Worm (Caenorhabditis elegans) whole organism, early embryonic: ENCODE data around the gene ZK632.2.

Experiments
- F13C5.2 ChIP-seq: sonication (generic microtip); optimal IDR thresholded peaks from 2 replicates; lab custom pipeline; 2017; ENCODE audit warnings: mild to moderate bottlenecking, missing genetic modification characterization, inconsistent platforms, missing compliant biosample characterization
- ama-1 ChIP-seq: fragments of 150-350 bp; optimal IDR thresholded peaks from 2 replicates; lab custom pipeline; 2014
- ceh-13 ChIP-seq: fragments of 200-800 bp; sonication (Bioruptor generic); optimal IDR thresholded peaks from 2 replicates; lab custom pipeline; 2018; ENCODE audit warnings: mild to moderate bottlenecking, missing genetic modification characterization, missing compliant biosample characterization
- flt-1 ChIP-seq: fragments of 200-800 bp; sonication (Bioruptor generic); IDR thresholded peaks from 2 replicates; pipeline ENCODE4 v1.3.6; 2022; ENCODE audit warnings: missing genetic modification characterization, missing compliant biosample characterization
- hmbx-1 ChIP-seq: sonication (generic microtip); optimal IDR thresholded peaks from 2 replicates; lab custom pipeline; 2016; ENCODE audit warnings: mild to moderate bottlenecking, missing genetic modification characterization, missing compliant biosample characterization
- hmg-4 ChIP-seq: fragments of 200-800 bp; sonication (Bioruptor generic); optimal IDR thresholded peaks from 2 replicates; lab custom pipeline; 2018; ENCODE audit warnings: mild to moderate bottlenecking, missing genetic modification characterization, missing compliant biosample characterization
- tbx-11 ChIP-seq: fragments of 200-800 bp; sonication (Bioruptor generic); IDR thresholded peaks from 2 replicates; pipeline ENCODE4 v1.3.6; 2022; ENCODE audit warnings: missing genetic modification characterization, missing compliant biosample characterization
- tbx-37 ChIP-seq: fragments of 200-800 bp; sonication (Bioruptor generic); conservative IDR thresholded peaks from 2 replicates; pipeline ENCODE4 v1.3.6; 2022; ENCODE audit warnings: missing genetic modification reagents, missing genetic modification characterization, missing compliant biosample characterization

DNA sequence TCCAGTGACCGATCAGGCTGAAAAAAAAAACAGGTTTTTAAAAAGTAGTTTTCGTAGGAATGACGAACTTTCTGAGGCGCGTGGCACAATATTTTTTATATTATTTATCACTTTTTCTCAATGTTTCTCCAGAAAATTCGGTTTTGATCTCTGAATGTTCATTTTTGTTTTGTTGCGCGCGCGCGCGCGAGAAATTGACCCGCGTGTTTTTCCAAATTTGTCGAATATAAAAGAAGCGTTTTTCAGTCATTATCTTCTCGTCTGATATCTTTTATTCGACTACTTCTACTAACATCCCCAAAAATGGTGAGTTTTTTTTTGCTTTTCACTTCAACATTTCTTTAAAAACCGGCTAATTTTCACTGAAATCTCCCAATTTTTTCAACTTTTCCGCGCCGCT lies 40.1 kb upstream of the ZK632.2 start, which contains the start of gene rmd-1:
- TF ChIP-seq tbx-37 (GFP tag; lab: Robert Waterston, UW) = no peak
- no peak for TF ChIP-seq hmbx-1 (tag; lab: Kevin White, UChicago)
- no peak for TF ChIP-seq ama-1 (lab: Kevin White, UChicago)
- no peak for TF ChIP-seq hmg-4 (GFP tag; lab: Kevin White, UChicago)
- no peak for TF ChIP-seq F13C5.2 (tag; lab: Kevin White, UChicago)
- no peak for TF ChIP-seq flt-1 (GFP tag; lab: Robert Waterston, UW)
- no peak for TF ChIP-seq tbx-11
- no peak for TF ChIP-seq ceh-13
